Fruit fly (Drosophila melanogaster) whole organism, embryonic: Measurements from ENCODE around the gene CG14309.

Experiments
- Atf3 ChIP-seq: fragments of 200-800 bp; sonication (Bioruptor generic); optimal IDR thresholded peaks from 3 replicates; lab custom pipeline; 2016; ENCODE audit warnings: missing biosample characterization, missing genetic modification characterization
- Atf6 ChIP-seq: fragments of 200-800 bp; sonication (Bioruptor generic); IDR thresholded peaks from 2 replicates; pipeline ENCODE4 v1.3.6; 2022; ENCODE audit warnings: missing biosample characterization, missing genetic modification characterization
- CG10147 ChIP-seq: fragments of 200-800 bp; sonication (Bioruptor generic); optimal IDR thresholded peaks from 2 replicates; lab custom pipeline; 2019; ENCODE audit warnings: missing biosample characterization, mild to moderate bottlenecking, missing genetic modification characterization, moderate library complexity
- CG10321 ChIP-seq: fragments of 200-800 bp; sonication (Bioruptor generic); IDR thresholded peaks from 2 replicates; pipeline ENCODE4 v1.3.6; 2022; ENCODE audit warnings: missing biosample characterization, missing genetic modification characterization
- CG11504 ChIP-seq: fragments of 200-800 bp; sonication (Bioruptor generic); optimal IDR thresholded peaks from 3 replicates; lab custom pipeline; 2019; ENCODE audit warnings: missing biosample characterization, mild to moderate bottlenecking, missing genetic modification characterization, moderate library complexity
- CG12391 ChIP-seq: fragments of 200-800 bp; sonication (Bioruptor generic); optimal IDR thresholded peaks from 3 replicates; lab custom pipeline; 2018; ENCODE audit warnings: missing biosample characterization, mild to moderate bottlenecking, missing genetic modification characterization, moderate library complexity
- CG12769 ChIP-seq: fragments of 200-800 bp; sonication (Bioruptor generic); optimal IDR thresholded peaks from 2 replicates; lab custom pipeline; 2019; ENCODE audit warnings: missing biosample characterization, mild to moderate bottlenecking, missing genetic modification characterization, moderate library complexity
- CG14441 ChIP-seq: fragments of 200-800 bp; sonication (Bioruptor generic); IDR thresholded peaks from 2 replicates; pipeline ENCODE4 v1.3.6; 2022; ENCODE audit warnings: missing biosample characterization, missing genetic modification characterization
- CG15601 ChIP-seq: fragments of 200-800 bp; sonication (Bioruptor generic); optimal IDR thresholded peaks from 3 replicates; lab custom pipeline; 2019; ENCODE audit warnings: missing biosample characterization, mild to moderate bottlenecking, missing genetic modification characterization, moderate library complexity
- CG1832 ChIP-seq: fragments of 200-800 bp; sonication (Bioruptor generic); optimal IDR thresholded peaks from 2 replicates; lab custom pipeline; 2017; ENCODE audit warnings: missing biosample characterization, mild to moderate bottlenecking, missing genetic modification characterization, inconsistent platforms
- CG18599 ChIP-seq: fragments of 200-800 bp; sonication (Bioruptor generic); optimal IDR thresholded peaks from 3 replicates; lab custom pipeline; 2017; ENCODE audit warnings: missing biosample characterization, missing genetic modification characterization, mild to moderate bottlenecking, moderate library complexity, missing genetic modification reagents
- CG30403 ChIP-seq: fragments of 200-800 bp; sonication (Bioruptor generic); optimal IDR thresholded peaks from 3 replicates; lab custom pipeline; 2016; ENCODE audit warnings: missing biosample characterization, missing genetic modification characterization
- CG32532 ChIP-seq: fragments of 200-800 bp; sonication (Bioruptor generic); IDR thresholded peaks from 2 replicates; pipeline ENCODE4 v1.3.6; 2022; ENCODE audit warnings: missing biosample characterization, missing genetic modification characterization
- CG34422 ChIP-seq: fragments of 200-800 bp; sonication (Bioruptor generic); IDR thresholded peaks from 3 replicates; pipeline ENCODE4 v1.3.6; 2022; ENCODE audit warnings: missing biosample characterization, missing genetic modification characterization
- CG5180 ChIP-seq: fragments of 200-800 bp; sonication (Bioruptor generic); optimal IDR thresholded peaks from 3 replicates; lab custom pipeline; 2017; ENCODE audit warnings: missing biosample characterization, missing genetic modification characterization, mild to moderate bottlenecking, moderate library complexity, missing genetic modification reagents
- Dad ChIP-seq: fragments of 200-800 bp; sonication (Bioruptor generic); optimal IDR thresholded peaks from 3 replicates; lab custom pipeline; 2016; ENCODE audit warnings: missing biosample characterization, missing genetic modification characterization
- Dek ChIP-seq: fragments of 200-800 bp; sonication (Bioruptor generic); optimal IDR thresholded peaks from 3 replicates; lab custom pipeline; 2019; ENCODE audit warnings: missing biosample characterization, mild to moderate bottlenecking, missing genetic modification characterization, moderate library complexity
- Dll ChIP-seq: fragments of 200-800 bp; sonication (Bioruptor generic); IDR thresholded peaks from 4 replicates; pipeline ENCODE4 v1.3.6; 2022; ENCODE audit warnings: missing biosample characterization, missing genetic modification characterization; ENCODE audit not compliant: partially characterized antibody
- Ets65A ChIP-seq: fragments of 200-800 bp; sonication (Bioruptor generic); peaks from one replicate; lab custom pipeline; 2016; ENCODE audit warnings: missing biosample characterization, missing genetic modification characterization
- Fer1 ChIP-seq: fragments of 200-800 bp; sonication (Bioruptor generic); optimal IDR thresholded peaks from 2 replicates; lab custom pipeline; 2017; ENCODE audit warnings: missing biosample characterization, mild to moderate bottlenecking, missing genetic modification characterization
- H15 ChIP-seq: fragments of 200-800 bp; sonication (Bioruptor generic); IDR thresholded peaks from 3 replicates; pipeline ENCODE4 v1.3.6; 2022; ENCODE audit warnings: missing biosample characterization, missing genetic modification characterization
- Hr51 ChIP-seq, 2 experiments: fragments of 200-800 bp; sonication (Bioruptor generic); optimal IDR thresholded peaks; 2 replicates in 1 of 2; 3 replicates in 1 of 2; lab custom pipeline; 2016 to 2018; ENCODE audit warnings: missing biosample characterization in 2 of 2, missing genetic modification characterization in 2 of 2, mild to moderate bottlenecking in 1 of 2, moderate library complexity in 1 of 2
- Hr78 ChIP-seq, 2 experiments: fragments of 200-800 bp in 1 of 2; fragments of >200 bp in 1 of 2; sonication (Bioruptor generic) in 1 of 2; optimal IDR thresholded peaks; 2 replicates each; lab custom pipeline; 2017 to 2019; ENCODE audit warnings: missing biosample characterization in 2 of 2, missing genetic modification characterization in 2 of 2, mild to moderate bottlenecking in 1 of 2, moderate library complexity in 1 of 2
- Jarid2 ChIP-seq: fragments of 200-800 bp; sonication (Bioruptor generic); optimal IDR thresholded peaks from 3 replicates; lab custom pipeline; 2017; ENCODE audit warnings: mild to moderate bottlenecking, missing biosample characterization, missing genetic modification reagents, missing genetic modification characterization
- Ptx1 ChIP-seq: fragments of 200-800 bp; sonication (Bioruptor generic); IDR thresholded peaks from 2 replicates; pipeline ENCODE4 v1.3.6; 2022; ENCODE audit warnings: missing biosample characterization, missing genetic modification characterization
- Tbp ChIP-seq: fragments of >200 bp; optimal IDR thresholded peaks from 2 replicates; lab custom pipeline; 2018; ENCODE audit warnings: missing biosample characterization, missing genetic modification characterization
- Trl ChIP-seq, 3 experiments: fragments of >200 bp in 2 of 3; fragments of 200-800 bp in 1 of 3; sonication (Bioruptor generic) in 1 of 3; optimal IDR thresholded peaks; 2 replicates in 1 of 3; 3 replicates in 2 of 3; lab custom pipeline; 2016 to 2017; ENCODE audit warnings: missing biosample characterization in 1 of 3, missing genetic modification characterization in 1 of 3
- abd-A ChIP-seq: fragments of 200-800 bp; sonication (Bioruptor generic); optimal IDR thresholded peaks from 3 replicates; lab custom pipeline; 2019; ENCODE audit warnings: missing biosample characterization, mild to moderate bottlenecking, missing genetic modification characterization, moderate library complexity
- cad ChIP-seq: fragments of >200 bp; optimal IDR thresholded peaks from 2 replicates; lab custom pipeline; 2017; ENCODE audit warnings: missing biosample characterization, missing genetic modification characterization
- chinmo ChIP-seq: fragments of 200-800 bp; sonication (Bioruptor generic); IDR thresholded peaks from 4 replicates; pipeline ENCODE4 v1.3.6; 2022; ENCODE audit warnings: missing biosample characterization, missing genetic modification characterization; ENCODE audit not compliant: partially characterized antibody
- ci ChIP-seq: fragments of 200-800 bp; sonication (Bioruptor generic); IDR thresholded peaks from 3 replicates; pipeline ENCODE4 v1.3.6; 2022; ENCODE audit warnings: missing biosample characterization, missing genetic modification characterization
- dmrt99B ChIP-seq: fragments of 200-800 bp; sonication (Bioruptor generic); optimal IDR thresholded peaks from 2 replicates; lab custom pipeline; 2018; ENCODE audit warnings: missing biosample characterization, mild to moderate bottlenecking, missing genetic modification characterization, moderate library complexity
- emc ChIP-seq: fragments of 200-800 bp; sonication (Bioruptor generic); optimal IDR thresholded peaks from 2 replicates; lab custom pipeline; 2016; ENCODE audit warnings: missing biosample characterization, missing genetic modification characterization
- grau ChIP-seq: fragments of 200-800 bp; optimal IDR thresholded peaks from 3 replicates; lab custom pipeline; 2019; ENCODE audit warnings: missing biosample characterization, mild to moderate bottlenecking, missing genetic modification characterization, moderate library complexity
- lab ChIP-seq: fragments of 200-800 bp; sonication (Bioruptor generic); optimal IDR thresholded peaks from 3 replicates; lab custom pipeline; 2017; ENCODE audit warnings: missing biosample characterization, missing genetic modification characterization, mild to moderate bottlenecking, moderate library complexity, missing genetic modification reagents
- lilli ChIP-seq: fragments of 200-800 bp; sonication (Bioruptor generic); optimal IDR thresholded peaks from 3 replicates; lab custom pipeline; 2016; ENCODE audit warnings: missing biosample characterization, missing genetic modification characterization
- lmd ChIP-seq: fragments of 200-800 bp; sonication (Bioruptor generic); IDR thresholded peaks from 2 replicates; pipeline ENCODE4 v1.3.6; 2022; ENCODE audit warnings: missing biosample characterization, missing genetic modification characterization
- mam ChIP-seq: fragments of 200-800 bp; sonication (Bioruptor generic); optimal IDR thresholded peaks from 3 replicates; lab custom pipeline; 2016; ENCODE audit warnings: missing biosample characterization, missing genetic modification characterization
- pho ChIP-seq: fragments of 200-800 bp; sonication (Bioruptor generic); optimal IDR thresholded peaks from 2 replicates; lab custom pipeline; 2016; ENCODE audit warnings: missing biosample characterization, missing genetic modification characterization
- pita ChIP-seq: fragments of 200-800 bp; sonication (Bioruptor generic); optimal IDR thresholded peaks from 2 replicates; lab custom pipeline; 2017; ENCODE audit warnings: missing biosample characterization, mild to moderate bottlenecking, missing genetic modification characterization
- prd ChIP-seq, 3 experiments: fragments of >200 bp in 2 of 3; fragments of 200-800 bp in 1 of 3; sonication (Bioruptor generic) in 1 of 3; optimal IDR thresholded peaks in 2 of 3; IDR thresholded peaks in 1 of 3; 2 replicates in 2 of 3; 3 replicates in 1 of 3; pipeline versions ENCODE4 v1.3.6 to Lab custom; 2017 to 2022; ENCODE audit warnings: missing biosample characterization in 1 of 3, missing genetic modification characterization in 1 of 3
- row ChIP-seq: fragments of 200-800 bp; sonication (Bioruptor generic); IDR thresholded peaks from 3 replicates; pipeline ENCODE4 v1.3.6; 2022; ENCODE audit warnings: missing biosample characterization, missing genetic modification characterization
- scrt ChIP-seq: fragments of 200-800 bp; sonication (Bioruptor generic); optimal IDR thresholded peaks from 2 replicates; lab custom pipeline; 2018; ENCODE audit warnings: missing biosample characterization, mild to moderate bottlenecking, missing genetic modification characterization, moderate library complexity
- trem ChIP-seq: fragments of 200-800 bp; optimal IDR thresholded peaks from 3 replicates; lab custom pipeline; 2019; ENCODE audit warnings: missing biosample characterization, mild to moderate bottlenecking, missing genetic modification characterization, moderate library complexity
- unc-4 ChIP-seq: fragments of 200-800 bp; sonication (Bioruptor generic); IDR thresholded peaks from 2 replicates; pipeline ENCODE4 v1.3.6; 2022; ENCODE audit warnings: missing biosample characterization, missing genetic modification characterization; ENCODE audit not compliant: partially characterized antibody
- z ChIP-seq: fragments of 200-800 bp; sonication (Bioruptor generic); IDR thresholded peaks from 3 replicates; pipeline ENCODE4 v1.3.6; 2022; ENCODE audit warnings: missing biosample characterization, missing genetic modification characterization
- zen2 ChIP-seq: fragments of 200-800 bp; sonication (Bioruptor generic); IDR thresholded peaks from 3 replicates; pipeline ENCODE4 v1.3.6; 2022; ENCODE audit warnings: missing biosample characterization, missing genetic modification characterization; ENCODE audit not compliant: partially characterized antibody

Gene CG14309

DNA sequence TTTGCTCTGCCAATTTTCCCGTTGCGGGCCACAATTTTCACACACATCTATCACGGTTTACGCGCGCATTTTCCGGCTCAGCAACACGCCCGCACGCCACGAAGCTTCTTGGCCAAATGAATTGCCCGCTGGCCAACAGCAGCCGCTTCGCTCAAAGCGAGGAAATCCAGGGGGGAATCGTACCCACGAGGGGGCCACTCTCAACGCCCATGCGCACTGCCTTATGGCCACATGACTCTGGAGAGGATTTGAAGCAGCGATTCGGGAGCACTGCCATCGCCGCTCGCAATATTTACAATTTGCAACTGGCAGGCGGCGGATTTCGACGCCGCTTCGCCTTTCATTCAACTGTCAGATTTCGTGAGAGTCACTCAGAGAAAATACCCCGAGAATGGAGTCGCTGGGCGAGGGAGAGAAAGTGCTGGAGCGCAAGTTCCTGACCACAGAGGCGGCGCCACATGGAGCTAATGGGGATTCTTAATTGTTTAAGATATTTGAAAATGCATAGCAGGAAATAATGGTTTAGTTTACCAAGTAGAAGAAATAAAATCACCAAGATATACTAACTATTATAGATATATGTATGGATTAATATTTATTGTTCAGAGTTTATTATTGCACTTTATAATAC is 24.1 kb downstream of the CG14309 start, which contains the start of gene CG15803 (continued):
- TF ChIP-seq CG10321 (GFP tag; lab: Robert Waterston, UW) = no peak
- TF ChIP-seq CG15601 (tag; lab: Kevin White, UChicago) = no peak
- TF ChIP-seq lmd = peak; percentile 5; the same call in 1 of the 2 replicates
- peak; percentile 23; the same call in 1 of the 2 replicates for TF ChIP-seq Atf6
- TF ChIP-seq grau (tag; lab: Kevin White, UChicago) = peak; percentile 8
- TF ChIP-seq abd-A (tag; lab: Kevin White, UChicago) = peak; percentile 76
- no peak for TF ChIP-seq ci (GFP tag; lab: Robert Waterston, UW)
- TF ChIP-seq CG18599 (GFP tag; lab: Kevin White, UChicago) = peak; percentile 55
- peak; percentile 41; the same call in 1 of the 3 replicates for TF ChIP-seq zen2 (GFP tag; lab: Robert Waterston, UW)
- TF ChIP-seq Hr51 (GFP tag; optimal IDR thresholded peaks at IDR 0.05; lab: Kevin White, UChicago) = peak in 1 of 2 experiments; percentile 25
- no peak for TF ChIP-seq CG1832
- no peak for TF ChIP-seq Hr78 (GFP tag; optimal IDR thresholded peaks at IDR 0.05; lab: Kevin White, UChicago)
- TF ChIP-seq Dek (tag; lab: Kevin White, UChicago) = no peak
- no peak for TF ChIP-seq H15 (GFP tag; lab: Robert Waterston, UW)
- TF ChIP-seq scrt = peak; percentile 26
- peak; percentile 36 for TF ChIP-seq Ets65A (GFP tag; lab: Kevin White, UChicago)
- no peak for TF ChIP-seq pita (GFP tag; lab: Kevin White, UChicago)
- no peak for TF ChIP-seq CG10147 (GFP tag; lab: Kevin White, UChicago)
- TF ChIP-seq trem (tag; lab: Kevin White, UChicago) = no peak
- no peak for TF ChIP-seq pho (GFP tag; lab: Kevin White, UChicago)
- 0 out of 2 replicates have a peak, but pooled peaks have one; percentile 37 for TF ChIP-seq CG32532
- TF ChIP-seq CG5180 (GFP tag; lab: Kevin White, UChicago) = no peak
- TF ChIP-seq Fer1 (GFP tag; lab: Kevin White, UChicago) = peak; percentile 6
- TF ChIP-seq emc = no peak
- TF ChIP-seq Ptx1 (GFP tag; lab: Robert Waterston, UW) = no peak
- TF ChIP-seq mam (GFP tag; lab: Kevin White, UChicago) = peak; percentile 18
- TF ChIP-seq Dll (GFP tag; lab: Robert Waterston, UW) = 0 out of 4 replicates have a peak, but pooled peaks have one; percentile 17
- peak; percentile 8 for TF ChIP-seq dmrt99B (tag; lab: Kevin White, UChicago)
- TF ChIP-seq Atf3 (GFP tag; lab: Kevin White, UChicago) = no peak
- TF ChIP-seq CG14441 (GFP tag; lab: Robert Waterston, UW) = no peak
- TF ChIP-seq CG11504 = peak; percentile 18
- peak; percentile 59; the same call in 1 of the 3 replicates for TF ChIP-seq z (GFP tag; lab: Robert Waterston, UW)
- TF ChIP-seq row (GFP tag; lab: Robert Waterston, UW) = peak; percentile 55; the same call in 2 of the 3 replicates
- TF ChIP-seq Jarid2 = peak; percentile 47
- peak; percentile 72 for TF ChIP-seq CG12769 (tag; lab: Kevin White, UChicago)
- peak; percentile 5 for TF ChIP-seq lab (GFP tag; lab: Kevin White, UChicago)
- peak; percentile 5 for TF ChIP-seq CG12391 (tag; lab: Kevin White, UChicago)
- TF ChIP-seq cad (GFP tag; lab: Kevin White, UChicago) = no peak
- TF ChIP-seq prd (optimal IDR thresholded peaks at IDR 0.05; lab: Kevin White, UChicago) = no peak
- no peak for TF ChIP-seq prd (GFP tag; IDR thresholded peaks at IDR 0.05; lab: Robert Waterston, UW)
- TF ChIP-seq CG30403 (GFP tag; lab: Kevin White, UChicago) = peak; percentile 18
- 0 out of 3 replicates have a peak, but pooled peaks have one; percentile 38 for TF ChIP-seq CG34422 (GFP tag; lab: Robert Waterston, UW)
- 0 out of 2 replicates have a peak, but pooled peaks have one; percentile 15 for TF ChIP-seq unc-4
- no peak for TF ChIP-seq Tbp (GFP tag; lab: Kevin White, UChicago)
- TF ChIP-seq Trl (optimal IDR thresholded peaks at IDR 0.05; lab: Kevin White, UChicago) = peak; percentile 43 to 67
- no peak for TF ChIP-seq Trl (GFP tag; optimal IDR thresholded peaks at IDR 0.05; lab: Kevin White, UChicago)
- no peak for TF ChIP-seq Dad (GFP tag; lab: Kevin White, UChicago)
- peak; percentile 51; the same call in 1 of the 4 replicates for TF ChIP-seq chinmo (GFP tag; lab: Robert Waterston, UW)
- peak; percentile 24 for TF ChIP-seq lilli (GFP tag; lab: Kevin White, UChicago)
